Fruit fly (Drosophila melanogaster) whole organism, embryonic: ENCODE data around the gene alphaKap4.

Source experiments
- BEAF-32 ChIP-seq: fragments of 200-800 bp; sonication (Bioruptor generic); optimal IDR thresholded peaks from 3 replicates; lab custom pipeline; 2017; ENCODE audit warnings: missing biosample characterization, missing genetic modification characterization, mild to moderate bottlenecking, moderate library complexity, missing genetic modification reagents
- CG10147 ChIP-seq: fragments of 200-800 bp; sonication (Bioruptor generic); optimal IDR thresholded peaks from 2 replicates; lab custom pipeline; 2019; ENCODE audit warnings: missing biosample characterization, mild to moderate bottlenecking, missing genetic modification characterization, moderate library complexity
- CG1024 ChIP-seq: fragments of 200-800 bp; sonication (Bioruptor generic); IDR thresholded peaks from 2 replicates; pipeline ENCODE4 v1.3.6; 2022; ENCODE audit warnings: missing biosample characterization, missing genetic modification characterization
- CG10274 ChIP-seq: fragments of 200-800 bp; sonication (Bioruptor generic); optimal IDR thresholded peaks from 3 replicates; lab custom pipeline; 2017; ENCODE audit warnings: missing biosample characterization, mild to moderate bottlenecking, missing genetic modification characterization
- CG11398 ChIP-seq: fragments of 200-800 bp; sonication (Bioruptor generic); optimal IDR thresholded peaks from 2 replicates; lab custom pipeline; 2016; ENCODE audit warnings: missing biosample characterization, missing genetic modification characterization
- CG1602 ChIP-seq: fragments of 200-800 bp; sonication (Bioruptor generic); optimal IDR thresholded peaks from 3 replicates; lab custom pipeline; 2016; ENCODE audit warnings: missing biosample characterization, missing genetic modification characterization
- CG18262 ChIP-seq: fragments of 200-800 bp; optimal IDR thresholded peaks from 3 replicates; lab custom pipeline; 2019; ENCODE audit warnings: missing biosample characterization, mild to moderate bottlenecking, missing genetic modification characterization, moderate library complexity
- CG2199 ChIP-seq: fragments of 200-800 bp; sonication (Bioruptor generic); IDR thresholded peaks from 3 replicates; pipeline ENCODE4 v1.3.6; 2022; ENCODE audit warnings: missing biosample characterization, missing genetic modification characterization
- CG32532 ChIP-seq: fragments of 200-800 bp; sonication (Bioruptor generic); IDR thresholded peaks from 2 replicates; pipeline ENCODE4 v1.3.6; 2022; ENCODE audit warnings: missing biosample characterization, missing genetic modification characterization
- CG6654 ChIP-seq: fragments of 200-800 bp; sonication (Bioruptor generic); optimal IDR thresholded peaks from 2 replicates; lab custom pipeline; 2017; ENCODE audit warnings: missing biosample characterization, mild to moderate bottlenecking, missing genetic modification characterization
- CG9437 ChIP-seq: fragments of 200-800 bp; sonication (Bioruptor generic); optimal IDR thresholded peaks from 2 replicates; lab custom pipeline; 2018; ENCODE audit warnings: missing biosample characterization, mild to moderate bottlenecking, missing genetic modification characterization
- CTCF ChIP-seq: fragments of 200-800 bp; sonication (Bioruptor generic); optimal IDR thresholded peaks from 2 replicates; lab custom pipeline; 2017; ENCODE audit warnings: missing biosample characterization, mild to moderate bottlenecking, missing genetic modification characterization, moderate library complexity
- Fer1 ChIP-seq: fragments of 200-800 bp; sonication (Bioruptor generic); optimal IDR thresholded peaks from 2 replicates; lab custom pipeline; 2017; ENCODE audit warnings: missing biosample characterization, mild to moderate bottlenecking, missing genetic modification characterization
- Fer3 ChIP-seq: fragments of 200-800 bp; sonication (Bioruptor generic); optimal IDR thresholded peaks from 2 replicates; lab custom pipeline; 2018; ENCODE audit warnings: missing biosample characterization, mild to moderate bottlenecking, missing genetic modification characterization, moderate library complexity
- HHEX ChIP-seq: fragments of 200-800 bp; sonication (Bioruptor generic); optimal IDR thresholded peaks from 3 replicates; lab custom pipeline; 2017; ENCODE audit warnings: missing biosample characterization, mild to moderate bottlenecking, missing genetic modification characterization, missing genetic modification reagents
- HLH3B ChIP-seq: fragments of 200-800 bp; sonication (Bioruptor generic); IDR thresholded peaks from 2 replicates; pipeline ENCODE4 v1.3.6; 2022; ENCODE audit warnings: missing biosample characterization, missing genetic modification characterization
- HLH4C ChIP-seq: fragments of 200-800 bp; sonication (Bioruptor generic); IDR thresholded peaks from 3 replicates; pipeline ENCODE4 v1.3.6; 2022; ENCODE audit warnings: missing biosample characterization, missing genetic modification characterization; ENCODE audit not compliant: partially characterized antibody
- HmgD ChIP-seq: fragments of 200-800 bp; sonication (Bioruptor generic); optimal IDR thresholded peaks from 3 replicates; lab custom pipeline; 2016; ENCODE audit warnings: missing biosample characterization, missing genetic modification characterization
- Hr51 ChIP-seq, 2 experiments: fragments of 200-800 bp; sonication (Bioruptor generic); optimal IDR thresholded peaks; 2 replicates in 1 of 2; 3 replicates in 1 of 2; lab custom pipeline; 2016 to 2018; ENCODE audit warnings: missing biosample characterization in 2 of 2, missing genetic modification characterization in 2 of 2, mild to moderate bottlenecking in 1 of 2, moderate library complexity in 1 of 2
- Hsf ChIP-seq: fragments of 200-800 bp; sonication (Bioruptor generic); optimal IDR thresholded peaks from 3 replicates; lab custom pipeline; 2016; ENCODE audit warnings: missing biosample characterization, missing genetic modification characterization
- Jarid2 ChIP-seq: fragments of 200-800 bp; sonication (Bioruptor generic); optimal IDR thresholded peaks from 3 replicates; lab custom pipeline; 2017; ENCODE audit warnings: mild to moderate bottlenecking, missing biosample characterization, missing genetic modification reagents, missing genetic modification characterization
- NC2α ChIP-seq: fragments of 200-800 bp; sonication (Bioruptor generic); optimal IDR thresholded peaks from 2 replicates; lab custom pipeline; 2016; ENCODE audit warnings: missing biosample characterization, missing genetic modification characterization
- Sox100B ChIP-seq: fragments of 200-800 bp; sonication (Bioruptor generic); optimal IDR thresholded peaks from 3 replicates; lab custom pipeline; 2018; ENCODE audit warnings: missing biosample characterization, mild to moderate bottlenecking, missing genetic modification characterization
- Sox102F ChIP-seq: fragments of 200-800 bp; sonication (Bioruptor generic); optimal IDR thresholded peaks from 2 replicates; lab custom pipeline; 2018; ENCODE audit warnings: missing biosample characterization, mild to moderate bottlenecking, missing genetic modification characterization, moderate library complexity
- abd-A ChIP-seq: fragments of 200-800 bp; sonication (Bioruptor generic); optimal IDR thresholded peaks from 3 replicates; lab custom pipeline; 2019; ENCODE audit warnings: missing biosample characterization, mild to moderate bottlenecking, missing genetic modification characterization, moderate library complexity
- ac ChIP-seq: fragments of 200-800 bp; sonication (Bioruptor generic); optimal IDR thresholded peaks from 3 replicates; lab custom pipeline; 2017; ENCODE audit warnings: missing biosample characterization, mild to moderate bottlenecking, missing genetic modification characterization
- bsh ChIP-seq, 2 experiments: fragments of 200-800 bp; sonication (Bioruptor generic); optimal IDR thresholded peaks; 2 replicates each; lab custom pipeline; 2017 to 2018; ENCODE audit warnings: mild to moderate bottlenecking in 2 of 2, missing biosample characterization in 2 of 2, missing genetic modification characterization in 2 of 2, moderate library complexity in 1 of 2
- cad ChIP-seq: fragments of >200 bp; optimal IDR thresholded peaks from 2 replicates; lab custom pipeline; 2017; ENCODE audit warnings: missing biosample characterization, missing genetic modification characterization
- chinmo ChIP-seq: fragments of 200-800 bp; sonication (Bioruptor generic); IDR thresholded peaks from 4 replicates; pipeline ENCODE4 v1.3.6; 2022; ENCODE audit warnings: missing biosample characterization, missing genetic modification characterization; ENCODE audit not compliant: partially characterized antibody
- crol ChIP-seq: fragments of 200-800 bp; sonication (Bioruptor generic); IDR thresholded peaks from 2 replicates; pipeline ENCODE4 v1.3.6; 2022; ENCODE audit warnings: missing biosample characterization, missing genetic modification characterization
- crp ChIP-seq, 2 experiments: fragments of 200-800 bp; sonication (Bioruptor generic); optimal IDR thresholded peaks; 2 replicates in 1 of 2; 3 replicates in 1 of 2; lab custom pipeline; 2017; ENCODE audit warnings: missing biosample characterization in 2 of 2, missing genetic modification characterization in 2 of 2, mild to moderate bottlenecking in 1 of 2, moderate library complexity in 1 of 2
- cwo ChIP-seq: fragments of 200-800 bp; sonication (Bioruptor generic); optimal IDR thresholded peaks from 3 replicates; lab custom pipeline; 2017; ENCODE audit warnings: missing biosample characterization, missing genetic modification characterization, mild to moderate bottlenecking, moderate library complexity, missing genetic modification reagents
- eve ChIP-seq, 2 experiments: fragments of >200 bp; optimal IDR thresholded peaks; 2 replicates each; lab custom pipeline; 2017; ENCODE audit warnings: missing biosample characterization in 2 of 2, missing genetic modification characterization in 2 of 2
- ewg ChIP-seq: fragments of 200-800 bp; sonication (Bioruptor generic); optimal IDR thresholded peaks from 3 replicates; lab custom pipeline; 2017; ENCODE audit warnings: mild to moderate bottlenecking, missing biosample characterization, missing genetic modification reagents, missing genetic modification characterization
- eyg ChIP-seq: fragments of 200-800 bp; sonication (Bioruptor generic); optimal IDR thresholded peaks from 3 replicates; lab custom pipeline; 2016; ENCODE audit warnings: missing biosample characterization, missing genetic modification characterization
- lab ChIP-seq: fragments of 200-800 bp; sonication (Bioruptor generic); optimal IDR thresholded peaks from 3 replicates; lab custom pipeline; 2017; ENCODE audit warnings: missing biosample characterization, missing genetic modification characterization, mild to moderate bottlenecking, moderate library complexity, missing genetic modification reagents
- nau ChIP-seq: fragments of 200-800 bp; sonication (Bioruptor generic); optimal IDR thresholded peaks from 3 replicates; lab custom pipeline; 2017; ENCODE audit warnings: missing biosample characterization, mild to moderate bottlenecking, missing genetic modification characterization, missing genetic modification reagents
- peb ChIP-seq: fragments of 200-800 bp; sonication (Bioruptor generic); IDR thresholded peaks from 2 replicates; pipeline ENCODE4 v1.3.6; 2022; ENCODE audit warnings: missing biosample characterization, missing genetic modification characterization
- pfk ChIP-seq: fragments of 200-800 bp; sonication (Bioruptor generic); optimal IDR thresholded peaks from 2 replicates; lab custom pipeline; 2018; ENCODE audit warnings: missing biosample characterization, mild to moderate bottlenecking, missing genetic modification characterization, moderate library complexity
- sd ChIP-seq: fragments of 200-800 bp; sonication (Bioruptor generic); optimal IDR thresholded peaks from 3 replicates; lab custom pipeline; 2018; ENCODE audit warnings: missing biosample characterization, mild to moderate bottlenecking, missing genetic modification characterization, moderate library complexity
- sqz ChIP-seq: fragments of 200-800 bp; sonication (Bioruptor generic); optimal IDR thresholded peaks from 3 replicates; lab custom pipeline; 2018; ENCODE audit warnings: missing biosample characterization, mild to moderate bottlenecking, missing genetic modification characterization
- sug ChIP-seq: fragments of 200-800 bp; optimal IDR thresholded peaks from 2 replicates; lab custom pipeline; 2019; ENCODE audit warnings: missing biosample characterization, mild to moderate bottlenecking, missing genetic modification characterization, moderate library complexity
- tin ChIP-seq: fragments of 200-800 bp; sonication (Bioruptor generic); optimal IDR thresholded peaks from 3 replicates; lab custom pipeline; 2016; ENCODE audit warnings: missing biosample characterization, missing genetic modification characterization
- tio ChIP-seq: fragments of 200-800 bp; sonication (Bioruptor generic); optimal IDR thresholded peaks from 2 replicates; lab custom pipeline; 2017; ENCODE audit warnings: missing biosample characterization, missing genetic modification characterization, inconsistent platforms
- twi ChIP-seq: fragments of 200-800 bp; optimal IDR thresholded peaks from 2 replicates; lab custom pipeline; 2019; ENCODE audit warnings: missing biosample characterization, mild to moderate bottlenecking, missing genetic modification characterization, moderate library complexity
- vfl ChIP-seq: fragments of 200-800 bp; sonication (Bioruptor generic); optimal IDR thresholded peaks from 2 replicates; lab custom pipeline; 2016; ENCODE audit warnings: missing biosample characterization, missing genetic modification characterization

Gene alphaKap4

dm6 chr3L:5974575-5975421 lies 36.0 kb downstream of the alphaKap4 start (continued):
- TF ChIP-seq CG11398 (GFP tag; lab: Kevin White, UChicago) (peak; percentile 65), lab (peak; percentile 40), CG1024 (peak; percentile 65; the same call in 1 of the 2 replicates), Sox100B (GFP tag; lab: Kevin White, UChicago) (peak; percentile 73), ac (GFP tag; lab: Kevin White, UChicago) (peak; percentile 80), ewg (GFP tag; lab: Kevin White, UChicago) (peak; percentile 41), HmgD (GFP tag; lab: Kevin White, UChicago) (no peak), sug (tag; lab: Kevin White, UChicago) (peak; percentile 18), cwo (GFP tag; lab: Kevin White, UChicago) (no peak), CG32532 (GFP tag; lab: Robert Waterston, UW) (no peak), HHEX (GFP tag; lab: Kevin White, UChicago) (peak; percentile 62), HLH4C (no peak), Jarid2 (GFP tag; lab: Kevin White, UChicago) (peak; percentile 36), CTCF (GFP tag; lab: Kevin White, UChicago) (peak; percentile 23), peb (GFP tag; lab: Robert Waterston, UW) (0 out of 2 replicates have a peak, but pooled peaks have one; percentile 20), tio (GFP tag; lab: Kevin White, UChicago) (peak; percentile 16), NC2α (GFP tag; lab: Kevin White, UChicago) (no peak), CG18262 (tag; lab: Kevin White, UChicago) (peak; percentile 49), CG6654 (GFP tag; lab: Kevin White, UChicago) (no peak), Fer3 (no peak), tin (GFP tag; lab: Kevin White, UChicago) (no peak), CG10147 (no peak), CG1602 (peak; percentile 26), HLH3B (GFP tag; lab: Robert Waterston, UW) (peak; percentile 48; the same call in 1 of the 2 replicates), bsh (GFP tag; optimal IDR thresholded peaks at IDR 0.05; lab: Kevin White, UChicago) (peak in 1 of 2 experiments; percentile 66), cad (GFP tag; lab: Kevin White, UChicago) (no peak), CG9437 (GFP tag; lab: Kevin White, UChicago) (peak; percentile 7)

DNA sequence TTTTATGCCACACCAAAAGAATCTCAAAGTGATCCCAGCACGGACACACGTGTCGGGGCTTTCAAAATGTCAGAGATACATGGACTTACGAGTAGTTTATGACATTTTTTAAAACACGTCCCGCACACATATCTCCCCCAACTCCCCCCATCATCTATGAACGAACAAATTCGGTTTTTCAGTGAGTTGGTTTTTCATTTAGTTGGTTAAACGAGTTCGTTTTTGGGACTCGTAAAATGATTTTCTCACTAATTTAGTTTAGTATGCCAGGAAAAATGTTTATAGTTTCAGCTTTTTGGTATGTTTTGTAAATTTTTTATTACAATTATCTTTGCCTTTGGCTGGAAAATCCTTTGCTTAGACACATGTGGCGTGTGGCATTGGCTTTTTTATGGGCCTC lies 39.4 kb downstream of the alphaKap4 start:
- TF ChIP-seq Fer1 (GFP tag; lab: Kevin White, UChicago) = no peak
- TF ChIP-seq crol (GFP tag; lab: Robert Waterston, UW) = 0 out of 2 replicates have a peak, but pooled peaks have one; percentile 17
- TF ChIP-seq CG10274 = no peak
- TF ChIP-seq BEAF-32 (GFP tag; lab: Kevin White, UChicago) = no peak
- no peak for TF ChIP-seq Hr51 (GFP tag; optimal IDR thresholded peaks at IDR 0.05; lab: Kevin White, UChicago)
- TF ChIP-seq Hsf (GFP tag; lab: Kevin White, UChicago) = no peak
- 0 out of 3 replicates have a peak, but pooled peaks have one; percentile 62 for TF ChIP-seq CG2199 (GFP tag; lab: Robert Waterston, UW)
- peak; percentile 45 for TF ChIP-seq nau (GFP tag; lab: Kevin White, UChicago)
- no peak for TF ChIP-seq crp (GFP tag; optimal IDR thresholded peaks at IDR 0.05; lab: Kevin White, UChicago)
- TF ChIP-seq vfl = no peak
- peak; percentile 33 for TF ChIP-seq Sox102F (GFP tag; lab: Kevin White, UChicago)
- TF ChIP-seq eyg = no peak
- TF ChIP-seq twi (tag; lab: Kevin White, UChicago) = peak; percentile 65
- peak in 1 of 2 experiments; percentile 9 for TF ChIP-seq eve (GFP tag; optimal IDR thresholded peaks at IDR 0.05; lab: Kevin White, UChicago)
- TF ChIP-seq abd-A (tag; lab: Kevin White, UChicago) = peak; percentile 86
- TF ChIP-seq pfk = no peak
- TF ChIP-seq sqz (GFP tag; lab: Kevin White, UChicago) = peak; percentile 34
- 0 out of 4 replicates have a peak, but pooled peaks have one; percentile 34 for TF ChIP-seq chinmo
- TF ChIP-seq sd (tag; lab: Kevin White, UChicago) = peak; percentile 65
